Fruit fly (Drosophila melanogaster) whole organism, prepupa: ENCODE measurements around the gene CG31633.

ENCODE experiments used
- Blimp-1 ChIP-seq: fragments of 200-800 bp; sonication (Bioruptor generic); optimal IDR thresholded peaks from 3 replicates; lab custom pipeline; 2017; ENCODE audit warnings: missing biosample characterization, missing genetic modification characterization, mild to moderate bottlenecking, moderate library complexity, missing genetic modification reagents
- CG11762 ChIP-seq: fragments of 200-800 bp; sonication (Bioruptor generic); optimal IDR thresholded peaks from 3 replicates; lab custom pipeline; 2016; ENCODE audit warnings: missing biosample characterization, missing genetic modification characterization; ENCODE audit not compliant: insufficient read depth
- CG32006 ChIP-seq: fragments of 200-800 bp; sonication (Bioruptor generic); optimal IDR thresholded peaks from 3 replicates; lab custom pipeline; 2017; ENCODE audit warnings: missing biosample characterization, mild to moderate bottlenecking, missing genetic modification characterization
- CG34406 ChIP-seq: fragments of 200-800 bp; sonication (Bioruptor generic); optimal IDR thresholded peaks from 3 replicates; lab custom pipeline; 2016; ENCODE audit warnings: missing biosample characterization, missing genetic modification characterization
- CG6276 ChIP-seq: fragments of 200-800 bp; sonication (Bioruptor generic); optimal IDR thresholded peaks from 2 replicates; lab custom pipeline; 2017; ENCODE audit warnings: missing biosample characterization, mild to moderate bottlenecking, missing genetic modification characterization
- CG6808 ChIP-seq: fragments of 200-800 bp; sonication (Bioruptor generic); optimal IDR thresholded peaks from 3 replicates; lab custom pipeline; 2017; ENCODE audit warnings: missing biosample characterization, missing genetic modification characterization, mild to moderate bottlenecking, moderate library complexity, missing genetic modification reagents
- CG6854 ChIP-seq: fragments of 200-800 bp; sonication (Bioruptor generic); optimal IDR thresholded peaks from 2 replicates; lab custom pipeline; 2017; ENCODE audit warnings: missing biosample characterization, mild to moderate bottlenecking, missing genetic modification characterization
- CG7368 ChIP-seq: fragments of 200-800 bp; sonication (Bioruptor generic); optimal IDR thresholded peaks from 3 replicates; lab custom pipeline; 2016; ENCODE audit warnings: missing biosample characterization, missing genetic modification characterization
- Eip78C ChIP-seq: fragments of 200-800 bp; sonication (Bioruptor generic); peaks from one replicate; lab custom pipeline; 2016; ENCODE audit warnings: missing biosample characterization, missing genetic modification characterization
- Eip93F ChIP-seq: fragments of 200-800 bp; sonication (Bioruptor generic); optimal IDR thresholded peaks from 2 replicates; lab custom pipeline; 2016; ENCODE audit warnings: missing biosample characterization, mild to moderate bottlenecking, missing genetic modification characterization
- Ets21C ChIP-seq: fragments of 200-800 bp; sonication (Bioruptor generic); optimal IDR thresholded peaks from 3 replicates; lab custom pipeline; 2016; ENCODE audit warnings: missing biosample characterization, missing genetic modification characterization
- Ets96B ChIP-seq: fragments of 200-800 bp; optimal IDR thresholded peaks from 2 replicates; lab custom pipeline; 2019; ENCODE audit warnings: missing biosample characterization, mild to moderate bottlenecking, missing genetic modification characterization, moderate library complexity
- Gug ChIP-seq: fragments of 200-800 bp; sonication (Bioruptor generic); IDR thresholded peaks from 2 replicates; pipeline ENCODE4 v1.3.6; 2022; ENCODE audit warnings: missing biosample characterization, missing genetic modification characterization
- Hr39 ChIP-seq: fragments of 200-800 bp; sonication (Bioruptor generic); optimal IDR thresholded peaks from 2 replicates; lab custom pipeline; 2016; ENCODE audit warnings: missing biosample characterization, missing genetic modification characterization
- Hr4 ChIP-seq: fragments of 200-800 bp; sonication (Bioruptor generic); optimal IDR thresholded peaks from 3 replicates; lab custom pipeline; 2016; ENCODE audit warnings: missing biosample characterization, missing genetic modification characterization
- Lpt ChIP-seq: fragments of 200-800 bp; sonication (Bioruptor generic); optimal IDR thresholded peaks from 3 replicates; lab custom pipeline; 2016; ENCODE audit warnings: missing biosample characterization, missing genetic modification characterization
- Met ChIP-seq: fragments of 200-800 bp; sonication (Bioruptor generic); optimal IDR thresholded peaks from 3 replicates; lab custom pipeline; 2016; ENCODE audit warnings: missing biosample characterization, missing genetic modification characterization
- Smox ChIP-seq: fragments of 200-800 bp; sonication (Bioruptor generic); optimal IDR thresholded peaks from 3 replicates; lab custom pipeline; 2016; ENCODE audit warnings: missing biosample characterization, missing genetic modification characterization
- Sox15 ChIP-seq: fragments of 200-800 bp; sonication (Bioruptor generic); optimal IDR thresholded peaks from 3 replicates; lab custom pipeline; 2016; ENCODE audit warnings: missing biosample characterization, missing genetic modification characterization
- achi ChIP-seq: fragments of 200-800 bp; sonication (Bioruptor generic); optimal IDR thresholded peaks from 3 replicates; lab custom pipeline; 2016; ENCODE audit warnings: missing biosample characterization, missing genetic modification characterization
- acj6 ChIP-seq: fragments of 200-800 bp; sonication (Bioruptor generic); optimal IDR thresholded peaks from 3 replicates; lab custom pipeline; 2016; ENCODE audit warnings: missing biosample characterization, missing genetic modification characterization
- dac ChIP-seq: fragments of 200-800 bp; sonication (Bioruptor generic); optimal IDR thresholded peaks from 2 replicates; lab custom pipeline; 2017; ENCODE audit warnings: missing biosample characterization, mild to moderate bottlenecking, missing genetic modification characterization
- esn ChIP-seq: fragments of 200-800 bp; sonication (Bioruptor generic); optimal IDR thresholded peaks from 2 replicates; lab custom pipeline; 2016; ENCODE audit warnings: missing biosample characterization, mild to moderate bottlenecking, missing genetic modification characterization, moderate library complexity
- fd59A ChIP-seq: fragments of 200-800 bp; sonication (Bioruptor generic); optimal IDR thresholded peaks from 2 replicates; lab custom pipeline; 2017; ENCODE audit warnings: missing biosample characterization, mild to moderate bottlenecking, missing genetic modification characterization, missing genetic modification reagents
- fkh ChIP-seq: fragments of 200-800 bp; sonication (Bioruptor generic); optimal IDR thresholded peaks from 3 replicates; lab custom pipeline; 2017; ENCODE audit warnings: missing biosample characterization, mild to moderate bottlenecking, missing genetic modification characterization, moderate library complexity
- lz ChIP-seq: fragments of 200-800 bp; sonication (Bioruptor generic); optimal IDR thresholded peaks from 3 replicates; lab custom pipeline; 2016; ENCODE audit warnings: missing biosample characterization, missing genetic modification characterization
- net ChIP-seq: fragments of 200-800 bp; sonication (Bioruptor generic); optimal IDR thresholded peaks from 3 replicates; lab custom pipeline; 2016; ENCODE audit warnings: missing biosample characterization, missing genetic modification characterization
- salr ChIP-seq, 2 experiments: fragments of 200-800 bp; sonication (Bioruptor generic); optimal IDR thresholded peaks; 3 replicates each; lab custom pipeline; 2016 to 2018; ENCODE audit warnings: missing biosample characterization in 2 of 2, missing genetic modification characterization in 2 of 2, mild to moderate bottlenecking in 1 of 2
- spab ChIP-seq: fragments of 200-800 bp; sonication (Bioruptor generic); optimal IDR thresholded peaks from 2 replicates; lab custom pipeline; 2017; ENCODE audit warnings: missing biosample characterization, mild to moderate bottlenecking, missing genetic modification characterization, missing genetic modification reagents
- ss ChIP-seq, 2 experiments: fragments of 200-800 bp; sonication (Bioruptor generic); optimal IDR thresholded peaks; 2 replicates in 1 of 2; 3 replicates in 1 of 2; lab custom pipeline; 2017 to 2018; ENCODE audit warnings: mild to moderate bottlenecking in 2 of 2, missing biosample characterization in 2 of 2, missing genetic modification characterization in 2 of 2, moderate library complexity in 1 of 2
- svp ChIP-seq: fragments of 200-800 bp; sonication (Bioruptor generic); peaks from one replicate; lab custom pipeline; 2016; ENCODE audit warnings: missing biosample characterization, missing genetic modification characterization
- vri ChIP-seq: fragments of 200-800 bp; sonication (Bioruptor generic); optimal IDR thresholded peaks from 3 replicates; lab custom pipeline; 2016; ENCODE audit warnings: missing biosample characterization, mild to moderate bottlenecking, missing genetic modification characterization

CG31633 gene

DNA sequence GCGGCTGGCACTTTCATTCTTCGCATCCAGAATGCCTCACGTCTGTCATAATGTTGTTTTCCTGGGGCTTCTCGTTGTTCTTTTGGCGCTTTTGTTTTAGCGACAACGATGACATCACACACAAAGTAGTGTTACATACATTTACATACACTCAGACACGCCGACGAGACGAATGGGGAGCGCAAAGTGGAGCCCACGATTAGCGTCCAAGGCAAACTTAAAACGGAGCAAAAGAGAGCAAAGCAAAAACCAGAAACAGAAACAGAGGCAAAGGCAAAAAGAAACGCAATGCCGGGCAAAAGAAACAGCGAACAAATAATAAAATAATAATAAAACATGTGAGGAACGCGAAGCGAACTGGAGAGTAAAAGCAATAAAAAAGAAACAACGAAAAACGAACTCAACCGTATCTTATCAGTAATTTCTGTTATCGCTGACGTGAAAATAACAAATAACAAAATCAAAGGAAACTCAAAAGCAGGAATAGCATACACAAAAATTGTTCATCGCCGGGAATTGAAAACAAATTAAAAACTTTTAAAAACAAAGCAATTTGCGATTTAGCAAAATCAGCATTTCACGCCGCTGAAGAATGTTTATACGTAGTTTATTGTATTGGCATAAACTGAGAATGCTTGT is 11.6 kb downstream of the CG31633 start (continued):
- TF ChIP-seq CG11762 (GFP tag; lab: Kevin White, UChicago) (no peak), acj6 (GFP tag; lab: Kevin White, UChicago) (no peak), Hr39 (GFP tag; lab: Kevin White, UChicago) (no peak), ss (GFP tag; optimal IDR thresholded peaks at IDR 0.05; lab: Kevin White, UChicago) (peak in 1 of 2 experiments; percentile 52), Ets21C (GFP tag; lab: Kevin White, UChicago) (no peak), dac (no peak), Ets96B (tag; lab: Kevin White, UChicago) (no peak), Sox15 (GFP tag; lab: Kevin White, UChicago) (no peak), CG7368 (GFP tag; lab: Kevin White, UChicago) (no peak), CG6276 (GFP tag; lab: Kevin White, UChicago) (peak; percentile 34), lz (GFP tag; lab: Kevin White, UChicago) (no peak), CG34406 (GFP tag; lab: Kevin White, UChicago) (no peak), CG32006 (no peak), Eip78C (peak; percentile 75), salr (GFP tag; optimal IDR thresholded peaks at IDR 0.05; lab: Kevin White, UChicago) (no peak), achi (no peak), Hr4 (GFP tag; lab: Kevin White, UChicago) (no peak), Gug (GFP tag; lab: Robert Waterston, UW) (no peak)

- TF ChIP-seq svp (GFP tag; lab: Kevin White, UChicago): peak; percentile 42
- no peak for TF ChIP-seq acj6 (GFP tag; lab: Kevin White, UChicago)
- no peak for TF ChIP-seq CG34406 (GFP tag; lab: Kevin White, UChicago)
- TF ChIP-seq Eip93F (GFP tag; lab: Kevin White, UChicago): peak; percentile 14
- TF ChIP-seq esn: peak; percentile 9
- TF ChIP-seq fkh: peak; percentile 81
- TF ChIP-seq fd59A (GFP tag; lab: Kevin White, UChicago): no peak
- TF ChIP-seq vri: peak; percentile 39
- no peak for TF ChIP-seq CG6276 (GFP tag; lab: Kevin White, UChicago)
- TF ChIP-seq, all 60 proteins: peak for 5
Observed at dm6 chr2L:6643218-6643756, 12.8 kb downstream of the CG31633 start.

- peak; percentile 12 for TF ChIP-seq svp (GFP tag; lab: Kevin White, UChicago)
- no peak for TF ChIP-seq Met (GFP tag; lab: Kevin White, UChicago)
Observed at dm6 chr2L:6632307-6632706, 23.8 kb downstream of the CG31633 start, which contains the start of gene Oatp26F. TSS of gene Oatp26F (minus strand) at chr2L:6632407.

DNA sequence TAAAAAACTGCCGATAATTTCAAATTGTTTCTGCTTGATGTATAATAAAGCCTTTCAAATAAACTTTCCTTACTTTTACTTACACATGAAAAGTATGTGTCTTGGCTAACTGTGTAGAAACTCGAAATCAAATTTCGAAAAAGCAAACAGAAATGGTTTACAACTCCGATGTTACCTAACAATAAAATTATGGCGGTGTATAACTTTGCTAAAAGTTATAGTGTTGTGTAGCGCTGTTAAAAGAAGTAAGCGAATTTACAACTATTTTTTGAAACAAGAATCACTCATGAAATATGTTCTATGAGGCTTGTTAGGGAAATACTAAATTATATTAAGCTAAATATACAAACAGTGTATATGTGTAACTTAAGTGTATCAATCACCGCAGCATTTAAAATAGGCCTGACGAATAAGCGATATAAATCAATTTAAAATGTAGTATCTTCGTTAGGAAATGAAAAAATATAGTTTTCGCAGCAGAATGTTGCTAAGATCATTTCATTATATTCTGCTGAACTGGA is 33.4 kb downstream of the CG31633 start, which contains the start of gene CG34345:
Gene CG34345, plus strand, starts transcription at position 471 of the 521 bp plus-strand sequence.
- TF ChIP-seq vri (peak; percentile 72), CG6854 (GFP tag; lab: Kevin White, UChicago) (no peak)

dm6 chr2L:6622031-6622430 is 34.1 kb downstream of the CG31633 start:
- TF ChIP-seq CG6808: no peak

DNA sequence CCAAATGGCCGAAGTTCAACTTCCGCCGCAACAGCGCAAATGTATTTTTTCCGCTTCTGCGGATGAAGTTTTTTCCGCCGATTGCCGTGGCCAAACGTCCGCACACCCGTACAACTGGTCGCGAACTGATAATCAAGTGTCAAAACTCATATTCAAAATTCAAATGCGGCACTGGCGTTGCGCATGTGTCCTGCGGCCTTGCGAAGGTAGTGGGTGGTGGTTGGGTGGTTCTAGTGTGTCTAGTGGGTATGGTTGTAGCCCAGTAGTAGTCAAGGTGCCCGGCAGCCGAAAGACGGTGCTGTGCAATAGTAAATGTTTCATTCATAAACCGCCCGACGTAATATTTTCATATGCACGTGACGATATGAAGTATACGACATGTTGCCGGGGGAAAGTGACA is 34.5 kb downstream of the CG31633 start, which contains the start of gene DIP-iota:
Gene DIP-iota, minus strand, starts transcription at position 101 of the 400 bp plus-strand sequence.
- TF ChIP-seq Eip93F (GFP tag; lab: Kevin White, UChicago) (no peak), CG34406 (GFP tag; lab: Kevin White, UChicago) (no peak), net (GFP tag; lab: Kevin White, UChicago) (no peak), Ets21C (GFP tag; lab: Kevin White, UChicago) (no peak), spab (no peak), ss (GFP tag; optimal IDR thresholded peaks at IDR 0.05; lab: Kevin White, UChicago) (no peak), Blimp-1 (GFP tag; lab: Kevin White, UChicago) (no peak), svp (GFP tag; lab: Kevin White, UChicago) (no peak), Hr39 (GFP tag; lab: Kevin White, UChicago) (no peak), Lpt (no peak), Smox (GFP tag; lab: Kevin White, UChicago) (no peak), fd59A (GFP tag; lab: Kevin White, UChicago) (no peak), Hr4 (GFP tag; lab: Kevin White, UChicago) (no peak)
